Worm (Caenorhabditis elegans): Measurements from ENCODE around the gene Y2H9A.4.

The Y2H9A.4 gene

DNA sequence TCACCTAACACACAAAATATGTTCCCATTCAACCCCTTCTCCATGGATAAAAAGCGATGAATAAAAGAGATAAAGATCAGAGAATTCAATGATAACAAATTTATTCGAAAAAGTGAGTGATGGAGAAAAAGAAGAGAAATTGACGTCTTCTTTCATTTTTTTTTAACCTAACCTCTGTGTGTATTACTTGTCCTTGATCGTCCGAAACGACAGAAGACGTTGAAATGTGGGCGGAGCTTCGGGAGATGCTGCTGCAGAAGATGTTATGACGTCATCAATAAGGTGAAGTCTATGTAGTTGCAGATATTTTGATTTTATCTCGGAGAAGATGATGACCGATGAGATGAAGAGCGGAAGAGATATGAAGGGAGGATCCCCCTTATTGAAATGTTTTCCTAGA, 44.1 kb downstream of the Y2H9A.4 start, which contains the start of gene T10G3.3 (continued):
- TF ChIP-seq sptf-1 (tag; optimal IDR thresholded peaks at IDR 0.05) (no peak), elt-2 (tag; optimal IDR thresholded peaks at IDR 0.05) (no peak), ztf-4 (tag; optimal IDR thresholded peaks at IDR 0.05) (no peak), ceh-63 (GFP tag; optimal IDR thresholded peaks at IDR 0.05) (no peak), snu-23 (GFP tag; optimal IDR thresholded peaks at IDR 0.05) (peak; percentile 38), ceh-8 (GFP tag; optimal IDR thresholded peaks at IDR 0.05) (no peak), hlh-17 (GFP tag; optimal IDR thresholded peaks at IDR 0.05; ENCODE audit: borderline replicate concordance) (no peak), C34B4.2 (tag; optimal IDR thresholded peaks at IDR 0.05) (no peak), mep-1 (tag; optimal IDR thresholded peaks at IDR 0.05) (peak; percentile 2), blmp-1 (tag; optimal IDR thresholded peaks at IDR 0.05) (peak; percentile 96), nhr-20 (tag; optimal IDR thresholded peaks at IDR 0.05) (peak; percentile 56), mef-2 (tag; optimal IDR thresholded peaks at IDR 0.05) (no peak), lin-15B (tag; optimal IDR thresholded peaks at IDR 0.05) (no peak), aly-2 (tag; optimal IDR thresholded peaks at IDR 0.05) (no peak), zag-1 (tag; optimal IDR thresholded peaks at IDR 0.05) (no peak), unc-98 (GFP tag; IDR thresholded peaks at IDR 0.05) (no peak), egl-27 (tag; optimal IDR thresholded peaks at IDR 0.05) (no peak), ceh-82 (tag; optimal IDR thresholded peaks at IDR 0.05) (no peak), mab-9 (GFP tag; IDR thresholded peaks at IDR 0.05) (no peak), tbx-2 (tag; optimal IDR thresholded peaks at IDR 0.05) (no peak), nhr-237 (tag; optimal IDR thresholded peaks at IDR 0.05) (no peak), unc-86 (tag; optimal IDR thresholded peaks at IDR 0.05) (no peak), lin-14 (GFP tag; optimal IDR thresholded peaks at IDR 0.05) (peak; percentile 60), ama-1 (optimal IDR thresholded peaks at IDR 0.05) (no peak), pag-3 (tag; optimal IDR thresholded peaks at IDR 0.05; ENCODE audit: borderline replicate concordance, insufficient read depth) (no peak), alr-1 (tag; optimal IDR thresholded peaks at IDR 0.05; ENCODE audit: borderline replicate concordance) (no peak), lin-35 (GFP tag; optimal IDR thresholded peaks at IDR 0.05) (no peak)

DNA sequence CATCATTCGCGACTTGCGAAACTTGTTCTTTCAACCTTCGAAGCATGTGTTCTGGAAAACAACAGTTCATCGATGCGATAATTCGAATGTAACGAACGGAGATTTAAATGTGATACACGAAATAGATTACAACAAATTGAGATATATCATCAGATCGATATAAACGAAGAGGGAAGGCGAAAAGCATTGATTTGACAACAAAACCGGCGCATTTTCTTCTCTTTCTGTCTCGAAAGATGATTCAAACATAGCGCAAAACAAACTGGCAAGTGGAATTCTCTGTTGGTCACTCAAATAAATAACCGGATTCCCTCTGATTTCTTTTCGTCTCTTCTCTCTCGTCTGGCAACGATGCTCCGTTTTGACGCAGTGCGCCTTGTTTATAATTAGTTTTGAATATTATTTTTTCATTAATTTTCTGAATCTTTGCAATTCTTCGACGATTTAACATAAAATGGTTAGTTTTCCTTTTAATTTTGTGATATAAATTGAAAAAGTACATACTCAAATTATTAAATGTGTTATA, 51.7 kb downstream of the Y2H9A.4 start, which contains the start of the genes eea-1 and gut-2:
Gene eea-1, minus strand, starts transcription at position 51 of the 526 bp plus-strand sequence.
Gene gut-2, plus strand, starts transcription at position 369 of the 526 bp plus-strand sequence.
- TF ChIP-seq pag-3 (tag; optimal IDR thresholded peaks at IDR 0.05; ENCODE audit: borderline replicate concordance, insufficient read depth) (peak; percentile 32), elt-3 (tag; optimal IDR thresholded peaks at IDR 0.05) (peak in 3 of 6 experiments; percentile 6 to 78 (median 42)), mdl-1 (tag; optimal IDR thresholded peaks at IDR 0.05) (peak in 1 of 2 experiments; percentile 47), nhr-85 (tag) (peak; percentile 92), ceh-63 (GFP tag; optimal IDR thresholded peaks at IDR 0.05) (no peak), nhr-19 (GFP tag; conservative IDR thresholded peaks at IDR 0.05) (peak; percentile 60), ceh-82 (tag; optimal IDR thresholded peaks at IDR 0.05) (peak; percentile 37 to 59 (median 37)), F16B12.6 (tag; optimal IDR thresholded peaks at IDR 0.05) (peak; percentile 37), sup-37 (GFP tag; optimal IDR thresholded peaks at IDR 0.05) (no peak), aha-1 (tag; optimal IDR thresholded peaks at IDR 0.05) (no peak), dsc-1 (tag; optimal IDR thresholded peaks at IDR 0.05) (peak; percentile 44), nhr-77 (tag; optimal IDR thresholded peaks at IDR 0.05) (peak; percentile 51), dpl-1 (GFP tag; optimal IDR thresholded peaks at IDR 0.05) (peak; percentile 56 to 80 (median 73)), rnt-1 (tag; optimal IDR thresholded peaks at IDR 0.05) (peak; percentile 76), swsn-7 (tag; optimal IDR thresholded peaks at IDR 0.05) (peak; percentile 72), fkh-4 (tag; optimal IDR thresholded peaks at IDR 0.05; ENCODE audit: borderline replicate concordance) (no peak), nhr-84 (tag; optimal IDR thresholded peaks at IDR 0.05) (no peak), isw-1 (GFP tag; IDR thresholded peaks at IDR 0.05) (peak; percentile 22; the same call in 1 of the 2 replicates), ceh-90 (tag; optimal IDR thresholded peaks at IDR 0.05) (no peak), C34B4.2 (tag; optimal IDR thresholded peaks at IDR 0.05) (no peak), tbx-2 (tag; optimal IDR thresholded peaks at IDR 0.05) (peak; percentile 65), xbp-1 (tag; optimal IDR thresholded peaks at IDR 0.05) (peak; percentile 55), alr-1 (tag; optimal IDR thresholded peaks at IDR 0.05; ENCODE audit: borderline replicate concordance) (no peak), pqm-1 (tag; optimal IDR thresholded peaks at IDR 0.05) (no peak), fos-1 (tag; optimal IDR thresholded peaks at IDR 0.05) (peak; percentile 43), hlh-17 (GFP tag; optimal IDR thresholded peaks at IDR 0.05; ENCODE audit: borderline replicate concordance) (no peak), snpc-4 (tag; optimal IDR thresholded peaks at IDR 0.05) (peak; percentile 45), snu-23 (GFP tag; optimal IDR thresholded peaks at IDR 0.05) (peak; percentile 88), skn-1 (tag; optimal IDR thresholded peaks at IDR 0.05) (peak; percentile 51), lin-15B (tag; optimal IDR thresholded peaks at IDR 0.05) (peak; percentile 9), grh-1 (GFP tag; IDR thresholded peaks at IDR 0.05) (peak; percentile 88), ztf-4 (tag; optimal IDR thresholded peaks at IDR 0.05) (peak; percentile 54), lin-14 (GFP tag; optimal IDR thresholded peaks at IDR 0.05) (peak; percentile 79), nhr-47 (tag; optimal IDR thresholded peaks at IDR 0.05) (peak; percentile 69)
